Worm (Caenorhabditis elegans): ENCODE results near the gene M117.1.
A peak's percentile ranks its signal among the peaks of the same experiment; 100 is the strongest.

M117.1 gene

ce11 chrIV:11792495-11792894 lies 21.6 kb upstream of the M117.1 start, which contains the start of gene H01G02.3:
H01G02.3 (minus strand) TSS chrIV:11792595.
- no peak for TF ChIP-seq mdl-1 (tag; optimal IDR thresholded peaks at IDR 0.05)
- no peak for TF ChIP-seq nhr-12 (tag; optimal IDR thresholded peaks at IDR 0.05)
- TF ChIP-seq ztf-4 (tag; optimal IDR thresholded peaks at IDR 0.05): no peak
- TF ChIP-seq elt-3 (tag; optimal IDR thresholded peaks at IDR 0.05): no peak
- TF ChIP-seq R02D3.7 (tag; optimal IDR thresholded peaks at IDR 0.05): no peak
- no peak for TF ChIP-seq sea-2 (GFP tag; optimal IDR thresholded peaks at IDR 0.05)
- TF ChIP-seq hmg-11 (tag; optimal IDR thresholded peaks at IDR 0.05): no peak
- no peak for TF ChIP-seq ceh-82 (tag; optimal IDR thresholded peaks at IDR 0.05)
- no peak for TF ChIP-seq nhr-28 (tag; optimal IDR thresholded peaks at IDR 0.05)
- no peak for TF ChIP-seq ama-1 (optimal IDR thresholded peaks at IDR 0.05)
- no peak for TF ChIP-seq lsy-12 (tag; optimal IDR thresholded peaks at IDR 0.05)
- no peak for TF ChIP-seq nhr-77 (tag; optimal IDR thresholded peaks at IDR 0.05)
- TF ChIP-seq unc-39 (tag; optimal IDR thresholded peaks at IDR 0.05): no peak
- no peak for TF ChIP-seq eor-1 (tag; optimal IDR thresholded peaks at IDR 0.05)
- TF ChIP-seq aly-2 (tag; optimal IDR thresholded peaks at IDR 0.05): no peak
- no peak for TF ChIP-seq ZK546.5 (tag; optimal IDR thresholded peaks at IDR 0.05)
- no peak for TF ChIP-seq daf-12 (tag; optimal IDR thresholded peaks at IDR 0.05)
- no peak for TF ChIP-seq pqm-1 (tag; optimal IDR thresholded peaks at IDR 0.05)
- no peak for TF ChIP-seq nhr-237 (tag; optimal IDR thresholded peaks at IDR 0.05)

- TF ChIP-seq nhr-25 (tag; optimal IDR thresholded peaks at IDR 0.05) (no peak), hmg-11 (tag; optimal IDR thresholded peaks at IDR 0.05) (peak; percentile 16), ama-1 (optimal IDR thresholded peaks at IDR 0.05) (no peak), nfya-1 (tag; optimal IDR thresholded peaks at IDR 0.05; ENCODE audit: insufficient read depth) (peak; percentile 76), fkh-10 (GFP tag; optimal IDR thresholded peaks at IDR 0.05) (peak; percentile 32), elt-1 (tag; optimal IDR thresholded peaks at IDR 0.05) (no peak), egl-5 (tag; optimal IDR thresholded peaks at IDR 0.05) (no peak), lin-39 (tag; optimal IDR thresholded peaks at IDR 0.05) (peak; percentile 67)
Observed at ce11 chrIV:11793170-11793569, 20.9 kb upstream of the M117.1 start.

ce11 chrIV:11795964-11796363 lies 18.1 kb upstream of the M117.1 start:
- TF ChIP-seq lin-39 (tag; optimal IDR thresholded peaks at IDR 0.05) (no peak), nhr-77 (tag; optimal IDR thresholded peaks at IDR 0.05) (no peak), ceh-16 (tag; optimal IDR thresholded peaks at IDR 0.05) (no peak), ztf-4 (tag; optimal IDR thresholded peaks at IDR 0.05) (no peak)

DNA sequence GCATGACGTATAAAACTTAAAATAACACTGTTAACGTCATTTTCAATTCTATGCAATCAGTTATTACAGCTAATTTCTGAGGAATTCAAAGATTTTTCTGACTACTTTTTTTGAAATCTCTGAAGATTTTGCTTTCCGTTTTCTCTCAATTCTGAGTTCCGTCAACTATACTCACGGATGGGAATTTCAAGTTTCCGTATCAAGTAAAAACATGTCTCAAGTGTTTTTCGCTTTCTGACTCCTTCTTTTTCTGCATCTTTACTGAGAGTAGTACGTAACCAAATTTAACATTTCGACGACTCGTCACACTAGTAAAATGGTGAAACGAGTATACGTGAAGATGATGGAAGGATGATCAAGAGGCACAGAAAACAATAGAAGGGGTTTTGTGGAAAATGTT lies 17.2 kb upstream of the M117.1 start:
- TF ChIP-seq fkh-10 (GFP tag; optimal IDR thresholded peaks at IDR 0.05): peak; percentile 75
- no peak for TF ChIP-seq mdl-1 (tag; optimal IDR thresholded peaks at IDR 0.05)

DNA sequence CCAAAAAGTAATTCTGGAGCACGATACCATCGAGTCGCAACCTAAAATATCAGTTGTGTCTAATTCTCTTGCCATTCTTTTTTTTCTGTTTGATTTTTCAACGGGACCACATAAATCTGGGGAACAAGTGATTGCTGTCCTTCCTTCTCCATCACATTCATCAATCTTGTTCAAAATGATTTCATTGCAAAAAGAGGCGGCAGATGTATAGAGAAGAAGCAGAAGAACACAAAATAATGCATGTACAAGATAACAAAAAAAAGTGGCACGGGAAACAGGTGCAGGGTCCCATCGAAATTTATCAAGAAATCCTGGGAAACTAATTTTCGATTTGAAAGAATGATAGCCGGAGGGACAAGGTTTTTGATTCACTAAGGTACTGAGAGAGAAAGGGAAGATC lies 14.8 kb upstream of the M117.1 start:
- no peak for TF ChIP-seq hmg-11 (tag; optimal IDR thresholded peaks at IDR 0.05)
- TF ChIP-seq egl-5 (tag; optimal IDR thresholded peaks at IDR 0.05): peak; percentile 69

ce11 chrIV:11801078-11801477 lies 13.0 kb upstream of the M117.1 start, which contains the start of gene dyf-18:
dyf-18 (minus strand) TSS chrIV:11801178.
- TF ChIP-seq nhr-43 (tag; optimal IDR thresholded peaks at IDR 0.05; ENCODE audit: poor library complexity, severe bottlenecking) (no peak), ceh-82 (tag; optimal IDR thresholded peaks at IDR 0.05) (no peak), nhr-237 (tag; optimal IDR thresholded peaks at IDR 0.05) (no peak), skn-1 (tag; optimal IDR thresholded peaks at IDR 0.05) (no peak), egl-27 (tag; optimal IDR thresholded peaks at IDR 0.05) (no peak), aly-2 (tag; optimal IDR thresholded peaks at IDR 0.05) (no peak), ztf-4 (tag; optimal IDR thresholded peaks at IDR 0.05) (no peak), mml-1 (tag; optimal IDR thresholded peaks at IDR 0.05) (no peak), lin-15B (tag; optimal IDR thresholded peaks at IDR 0.05) (no peak), fkh-10 (GFP tag; optimal IDR thresholded peaks at IDR 0.05) (no peak), zag-1 (tag; optimal IDR thresholded peaks at IDR 0.05) (no peak), R02D3.7 (tag; optimal IDR thresholded peaks at IDR 0.05) (no peak), tbx-2 (tag; optimal IDR thresholded peaks at IDR 0.05) (no peak), sea-2 (GFP tag; optimal IDR thresholded peaks at IDR 0.05) (no peak), nhr-25 (tag; optimal IDR thresholded peaks at IDR 0.05) (no peak), ceh-16 (tag; optimal IDR thresholded peaks at IDR 0.05) (no peak), lin-39 (tag; optimal IDR thresholded peaks at IDR 0.05) (no peak)
